Worm (Caenorhabditis elegans): Measurements from ENCODE around the gene nep-9.

DNA sequence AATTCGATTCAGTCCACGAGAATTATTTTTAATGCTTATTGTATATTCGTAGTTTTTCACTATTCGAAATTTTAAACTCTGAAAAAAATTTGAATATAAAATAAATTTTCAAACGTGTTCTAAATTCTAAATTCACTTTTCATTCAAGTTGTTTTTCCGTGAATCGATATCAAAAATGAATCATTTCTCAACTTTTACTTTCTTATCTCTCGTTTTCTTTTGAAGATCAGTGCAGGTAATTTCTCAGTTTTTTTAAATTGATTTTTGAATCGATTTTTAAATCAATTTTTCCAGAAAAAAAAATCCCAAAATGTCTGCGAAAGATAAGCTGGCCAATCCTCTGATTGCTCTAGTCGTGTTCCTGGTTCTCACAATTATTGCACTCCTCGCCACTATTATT lies 17.4 kb upstream of the nep-9 start, which contains the start of gene nep-6:
- TF ChIP-seq ceh-2 (tag; optimal IDR thresholded peaks at IDR 0.05) (no peak), K09A11.1 (tag; optimal IDR thresholded peaks at IDR 0.05; ENCODE audit: insufficient read depth) (no peak), pha-4 (tag; optimal IDR thresholded peaks at IDR 0.05) (no peak), F13H6.1 (tag; optimal IDR thresholded peaks at IDR 0.05) (no peak)

All from whole organism, late embryonic.